Worm (Caenorhabditis elegans) whole organism, L2 larva: ENCODE data around the gene Y105C5B.15.

Experiments
- blmp-1 ChIP-seq: sonication (generic microtip); optimal IDR thresholded peaks from 2 replicates; lab custom pipeline; 2017; ENCODE audit warnings: missing genetic modification characterization, mild to moderate bottlenecking, missing compliant biosample characterization, antibody characterized with exemption, moderate library complexity; ENCODE audit not compliant: insufficient read depth
- crh-2 ChIP-seq: sonication (generic microtip); optimal IDR thresholded peaks from 2 replicates; lab custom pipeline; 2017; ENCODE audit warnings: missing biosample characterization, missing genetic modification characterization
- dmd-4 ChIP-seq: sonication (generic microtip); optimal IDR thresholded peaks from 2 replicates; lab custom pipeline; 2017; ENCODE audit warnings: missing biosample characterization, missing genetic modification characterization
- egl-27 ChIP-seq: sonication (generic microtip); optimal IDR thresholded peaks from 3 replicates; lab custom pipeline; 2017; ENCODE audit warnings: missing biosample characterization, missing genetic modification reagents, missing genetic modification characterization
- elt-3 ChIP-seq: sonication (generic microtip); optimal IDR thresholded peaks from 2 replicates; lab custom pipeline; 2017; ENCODE audit warnings: missing biosample characterization, missing genetic modification characterization
- fos-1 ChIP-seq: fragments of 150-350 bp; optimal IDR thresholded peaks from 2 replicates; lab custom pipeline; 2014; ENCODE audit warnings: missing biosample characterization, missing genetic modification characterization
- lsy-2 ChIP-seq, 2 experiments: fragments of 150-350 bp in 1 of 2; sonication (generic microtip) in 1 of 2; optimal IDR thresholded peaks; 2 replicates each; lab custom pipeline; 2014 to 2017; ENCODE audit warnings: missing biosample characterization in 2 of 2, missing genetic modification characterization in 2 of 2
- nhr-10 ChIP-seq: sonication (generic microtip); optimal IDR thresholded peaks from 2 replicates; lab custom pipeline; 2017; ENCODE audit warnings: missing biosample characterization, missing genetic modification characterization
- nhr-237 ChIP-seq: fragments of 150-350 bp; optimal IDR thresholded peaks from 2 replicates; lab custom pipeline; 2014; ENCODE audit warnings: missing biosample characterization, missing genetic modification characterization
- sma-9 ChIP-seq, 2 experiments: fragments of 150-350 bp in 1 of 2; sonication (generic microtip) in 1 of 2; optimal IDR thresholded peaks; 2 replicates each; lab custom pipeline; 2014 to 2016; ENCODE audit warnings: missing genetic modification characterization in 2 of 2, mild to moderate bottlenecking in 1 of 2, missing biosample characterization in 1 of 2, missing compliant biosample characterization in 1 of 2, missing genetic modification reagents in 1 of 2, moderate library complexity in 1 of 2
- unc-62 ChIP-seq: fragments of 150-350 bp; optimal IDR thresholded peaks from 2 replicates; lab custom pipeline; 2014; ENCODE audit warnings: missing biosample characterization, missing genetic modification reagents, missing genetic modification characterization
- zag-1 ChIP-seq: fragments of 150-350 bp; optimal IDR thresholded peaks from 2 replicates; lab custom pipeline; 2014; ENCODE audit warnings: missing biosample characterization, missing genetic modification characterization
- ztf-11 ChIP-seq: sonication (generic microtip); optimal IDR thresholded peaks from 2 replicates; lab custom pipeline; 2017; ENCODE audit warnings: missing biosample characterization, missing genetic modification characterization
- ztf-4 ChIP-seq: fragments of 150-350 bp; optimal IDR thresholded peaks from 2 replicates; lab custom pipeline; 2014; ENCODE audit warnings: missing biosample characterization, missing genetic modification characterization

ce11 chrIV:15940811-15941210 is 10.9 kb upstream of the Y105C5B.15 start:
- TF ChIP-seq crh-2, result no peak
- TF ChIP-seq sma-9 (GFP tag; optimal IDR thresholded peaks at IDR 0.05; lab: Kevin White, UChicago), result no peak
- no peak for TF ChIP-seq sma-9 (tag; optimal IDR thresholded peaks at IDR 0.05; lab: Kevin White, UChicago)
- TF ChIP-seq ztf-4 (tag; lab: Kevin White, UChicago), result no peak
- no peak for TF ChIP-seq nhr-237 (tag; lab: Kevin White, UChicago)
- no peak for TF ChIP-seq unc-62 (GFP tag; lab: Kevin White, UChicago)
- TF ChIP-seq ztf-11 (tag; lab: Kevin White, UChicago), result no peak
- TF ChIP-seq nhr-10, result no peak
- no peak for TF ChIP-seq elt-3
- no peak for TF ChIP-seq fos-1 (tag; lab: Kevin White, UChicago)
- TF ChIP-seq blmp-1, result no peak
- no peak for TF ChIP-seq dmd-4 (tag; lab: Kevin White, UChicago)
- TF ChIP-seq lsy-2 (tag; optimal IDR thresholded peaks at IDR 0.05; lab: Kevin White, UChicago), result no peak
- no peak for TF ChIP-seq egl-27 (tag; lab: Kevin White, UChicago)
- no peak for TF ChIP-seq zag-1
